Fruit fly (Drosophila melanogaster) whole organism, prepupa: ENCODE data around the gene Marcal1.

Experiments used
- CG34406 ChIP-seq: fragments of 200-800 bp; sonication (Bioruptor generic); optimal IDR thresholded peaks from 3 replicates; lab custom pipeline; 2016; ENCODE audit warnings: missing biosample characterization, missing genetic modification characterization
- CG3919 ChIP-seq: fragments of 200-800 bp; sonication (Bioruptor generic); optimal IDR thresholded peaks from 3 replicates; lab custom pipeline; 2016; ENCODE audit warnings: missing biosample characterization, missing genetic modification characterization
- CG7368 ChIP-seq: fragments of 200-800 bp; sonication (Bioruptor generic); optimal IDR thresholded peaks from 3 replicates; lab custom pipeline; 2016; ENCODE audit warnings: missing biosample characterization, missing genetic modification characterization
- CG8319 ChIP-seq: fragments of 200-800 bp; sonication (Bioruptor generic); optimal IDR thresholded peaks from 3 replicates; lab custom pipeline; 2016; ENCODE audit warnings: missing biosample characterization, missing genetic modification characterization
- CG8632 ChIP-seq: fragments of 200-800 bp; sonication (Bioruptor generic); optimal IDR thresholded peaks from 3 replicates; lab custom pipeline; 2016; ENCODE audit warnings: missing biosample characterization, missing genetic modification characterization
- Gug ChIP-seq: fragments of 200-800 bp; sonication (Bioruptor generic); IDR thresholded peaks from 2 replicates; pipeline ENCODE4 v1.3.6; 2022; ENCODE audit warnings: missing biosample characterization, missing genetic modification characterization
- Hr39 ChIP-seq: fragments of 200-800 bp; sonication (Bioruptor generic); optimal IDR thresholded peaks from 2 replicates; lab custom pipeline; 2016; ENCODE audit warnings: missing biosample characterization, missing genetic modification characterization
- Met ChIP-seq: fragments of 200-800 bp; sonication (Bioruptor generic); optimal IDR thresholded peaks from 3 replicates; lab custom pipeline; 2016; ENCODE audit warnings: missing biosample characterization, missing genetic modification characterization
- svp ChIP-seq: fragments of 200-800 bp; sonication (Bioruptor generic); peaks from one replicate; lab custom pipeline; 2016; ENCODE audit warnings: missing biosample characterization, missing genetic modification characterization

DNA sequence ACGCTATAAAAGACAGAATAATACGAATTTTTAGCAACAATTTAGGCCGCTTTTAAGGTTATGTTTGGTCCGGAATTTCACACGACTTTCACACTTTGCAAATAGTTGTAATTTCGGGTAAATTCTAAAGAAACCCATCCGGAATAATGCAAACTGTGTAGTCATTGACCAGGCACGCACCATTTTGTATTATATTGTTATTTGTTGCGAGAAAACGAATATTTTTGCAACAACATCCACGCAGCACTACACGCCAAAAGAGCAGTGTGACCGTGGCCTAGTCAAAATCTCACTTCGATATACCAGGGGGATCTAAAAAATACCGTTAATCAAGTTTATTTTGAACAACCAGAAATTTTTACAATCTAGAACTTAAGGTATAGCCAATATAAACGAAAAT is 12.2 kb downstream of the Marcal1 start, which contains the start of gene eIF3i:
- TF ChIP-seq Gug (GFP tag; lab: Robert Waterston, UW) = no peak
- TF ChIP-seq CG34406 (GFP tag; lab: Kevin White, UChicago) = no peak
- no peak for TF ChIP-seq Hr39 (GFP tag; lab: Kevin White, UChicago)
- no peak for TF ChIP-seq CG3919 (GFP tag; lab: Kevin White, UChicago)
- TF ChIP-seq CG8319 (GFP tag; lab: Kevin White, UChicago) = no peak
- no peak for TF ChIP-seq svp (GFP tag; lab: Kevin White, UChicago)
- TF ChIP-seq Met (GFP tag; lab: Kevin White, UChicago) = no peak
- TF ChIP-seq CG7368 (GFP tag; lab: Kevin White, UChicago) = no peak
- no peak for TF ChIP-seq CG8632
